Fruit fly (Drosophila melanogaster): ENCODE results near the gene noi.

noi gene

dm6 chr3R:5622985-5623630 lies 31.8 kb upstream of the noi start (continued):
- TF ChIP-seq Asciz (GFP tag; optimal IDR thresholded peaks at IDR 0.05) (peak; percentile 91), CG10431 (GFP tag; optimal IDR thresholded peaks at IDR 0.05) (peak; percentile 96), CG9727 (GFP tag; optimal IDR thresholded peaks at IDR 0.05) (peak; percentile 86), Dad (GFP tag; optimal IDR thresholded peaks at IDR 0.05) (peak; percentile 63), Myb (GFP tag; optimal IDR thresholded peaks at IDR 0.05) (peak; percentile 19), CG14441 (GFP tag; IDR thresholded peaks at IDR 0.05) (no peak), CG12236 (GFP tag; optimal IDR thresholded peaks at IDR 0.05) (peak; percentile 77), CG4404 (GFP tag; IDR thresholded peaks at IDR 0.05) (no peak), Sox100B (GFP tag; optimal IDR thresholded peaks at IDR 0.05) (peak; percentile 81), NFAT (GFP tag; IDR thresholded peaks at IDR 0.05) (no peak), CG17829 (tag; optimal IDR thresholded peaks at IDR 0.05) (peak; percentile 64), Ssrp (tag; optimal IDR thresholded peaks at IDR 0.05) (no peak), maf-S (GFP tag; optimal IDR thresholded peaks at IDR 0.05) (peak; percentile 34), fd96Cb (tag; optimal IDR thresholded peaks at IDR 0.05) (peak; percentile 55), Max (GFP tag; optimal IDR thresholded peaks at IDR 0.05) (peak; percentile 70), sima (GFP tag; optimal IDR thresholded peaks at IDR 0.05) (peak; percentile 53), CG14965 (GFP tag; optimal IDR thresholded peaks at IDR 0.05; ENCODE audit: borderline replicate concordance) (peak; percentile 45), CG10959 (GFP tag; IDR thresholded peaks at IDR 0.05) (no peak), CG31224 (GFP tag; IDR thresholded peaks at IDR 0.05) (no peak), Awh (GFP tag; IDR thresholded peaks at IDR 0.05) (no peak), Opbp (GFP tag; IDR thresholded peaks at IDR 0.05; ENCODE audit: partially characterized antibody) (no peak), Scr (GFP tag; IDR thresholded peaks at IDR 0.05; ENCODE audit: partially characterized antibody) (no peak), sna (GFP tag; IDR thresholded peaks at IDR 0.05; ENCODE audit: partially characterized antibody) (no peak), HLH54F (GFP tag; optimal IDR thresholded peaks at IDR 0.05) (no peak), CG16813 (GFP tag; IDR thresholded peaks at IDR 0.05; ENCODE audit: partially characterized antibody) (no peak), CG2120 (GFP tag; optimal IDR thresholded peaks at IDR 0.05) (peak; percentile 74), fd64A (GFP tag; optimal IDR thresholded peaks at IDR 0.05) (peak; percentile 86), sens-2 (GFP tag; IDR thresholded peaks at IDR 0.05) (no peak), B-H1 (GFP tag; IDR thresholded peaks at IDR 0.05) (no peak), Pdp1 (GFP tag; optimal IDR thresholded peaks at IDR 0.05) (peak; percentile 35 to 87), corto (GFP tag; optimal IDR thresholded peaks at IDR 0.05) (no peak), zf30C (GFP tag; optimal IDR thresholded peaks at IDR 0.05) (peak; percentile 44), CG3995 (GFP tag; optimal IDR thresholded peaks at IDR 0.05) (peak; percentile 8), Vsx1 (GFP tag; optimal IDR thresholded peaks at IDR 0.05) (peak; percentile 88), az2 (GFP tag; optimal IDR thresholded peaks at IDR 0.05) (peak; percentile 40), Dek (tag; optimal IDR thresholded peaks at IDR 0.05) (peak; percentile 65), ro (GFP tag; IDR thresholded peaks at IDR 0.05) (no peak), fd102C (GFP tag; optimal IDR thresholded peaks at IDR 0.05) (peak; percentile 83), CG12391 (tag; optimal IDR thresholded peaks at IDR 0.05) (peak; percentile 64), CG10565 (GFP tag; optimal IDR thresholded peaks at IDR 0.05) (no peak), CG42726 (GFP tag; IDR thresholded peaks at IDR 0.05; ENCODE audit: partially characterized antibody) (no peak), BtbVII (GFP tag; optimal IDR thresholded peaks at IDR 0.05) (peak; percentile 82), Hand (GFP tag; optimal IDR thresholded peaks at IDR 0.05) (peak; percentile 51), CG13123 (GFP tag; optimal IDR thresholded peaks at IDR 0.05) (peak; percentile 87), slou (GFP tag; optimal IDR thresholded peaks at IDR 0.05) (peak; percentile 55), CG16779 (GFP tag; IDR thresholded peaks at IDR 0.05) (no peak), disco-r (GFP tag; optimal IDR thresholded peaks at IDR 0.05) (peak; percentile 48), HmgD (GFP tag; optimal IDR thresholded peaks at IDR 0.05) (peak; percentile 47), CG8765 (GFP tag; IDR thresholded peaks at IDR 0.05) (no peak), CG11247 (GFP tag; IDR thresholded peaks at IDR 0.05) (no peak)

Data from whole organism, embryonic.